Fruit fly (Drosophila melanogaster) whole organism, wandering third instar larva: ENCODE measurements around the gene Grx1.

Experiments
- Abd-B ChIP-seq: fragments of >200 bp; optimal IDR thresholded peaks from 2 replicates; lab custom pipeline; 2017; ENCODE audit warnings: missing biosample characterization, missing genetic modification characterization
- CG9705 ChIP-seq: fragments of 200-800 bp; sonication (Bioruptor generic); optimal IDR thresholded peaks from 2 replicates; lab custom pipeline; 2018; ENCODE audit warnings: missing biosample characterization, mild to moderate bottlenecking, missing genetic modification characterization
- CrebA ChIP-seq: fragments of 200-800 bp; sonication (Bioruptor generic); optimal IDR thresholded peaks from 2 replicates; lab custom pipeline; 2016; ENCODE audit warnings: missing biosample characterization, mild to moderate bottlenecking, missing genetic modification characterization, borderline replicate concordance
- Dfd ChIP-seq: fragments of >200 bp; optimal IDR thresholded peaks from 2 replicates; lab custom pipeline; 2017; ENCODE audit warnings: missing biosample characterization, missing genetic modification characterization
- Dif ChIP-seq: fragments of 200-275, 200-300 bp; sonication (Bioruptor generic); optimal IDR thresholded peaks from 2 replicates; lab custom pipeline; 2018; ENCODE audit warnings: missing biosample characterization, missing genetic modification characterization; ENCODE audit not compliant: partially characterized antibody
- GATAd ChIP-seq: sonication (Bioruptor generic); optimal IDR thresholded peaks from 2 replicates; lab custom pipeline; 2016; ENCODE audit warnings: missing biosample characterization, missing genetic modification characterization
- HLH106 ChIP-seq: fragments of 200-800 bp; optimal IDR thresholded peaks from 3 replicates; lab custom pipeline; 2019; ENCODE audit warnings: missing biosample characterization, mild to moderate bottlenecking, missing genetic modification characterization, moderate library complexity
- Hnf4 ChIP-seq: fragments of 200-800 bp; sonication (Bioruptor generic); optimal IDR thresholded peaks from 2 replicates; lab custom pipeline; 2016; ENCODE audit warnings: missing biosample characterization, mild to moderate bottlenecking, missing genetic modification characterization
- Hr78 ChIP-seq: fragments of >200 bp; optimal IDR thresholded peaks from 2 replicates; lab custom pipeline; 2017; ENCODE audit warnings: missing biosample characterization, missing genetic modification characterization
- Hr83 ChIP-seq: fragments of 200-300 bp; sonication (Bioruptor generic); optimal IDR thresholded peaks from 2 replicates; lab custom pipeline; 2016; ENCODE audit warnings: missing biosample characterization, mild to moderate bottlenecking, missing genetic modification characterization, moderate library complexity; ENCODE audit not compliant: poor library complexity, severe bottlenecking
- Mio ChIP-seq: sonication (Bioruptor generic); optimal IDR thresholded peaks from 2 replicates; lab custom pipeline; 2016; ENCODE audit warnings: missing biosample characterization, missing genetic modification characterization
- Myc ChIP-seq: fragments of >200 bp; optimal IDR thresholded peaks from 2 replicates; lab custom pipeline; 2017
- N ChIP-seq: fragments of >200 bp; optimal IDR thresholded peaks from 2 replicates; lab custom pipeline; 2018; ENCODE audit warnings: missing biosample characterization, missing external identifiers, missing genetic modification characterization
- OdsH ChIP-seq: fragments of 200-800 bp; sonication (Bioruptor generic); optimal IDR thresholded peaks from 2 replicates; lab custom pipeline; 2016; ENCODE audit warnings: missing biosample characterization, mild to moderate bottlenecking, missing genetic modification characterization
- Rel ChIP-seq, 2 experiments: fragments of 200-800 bp; sonication (Bioruptor generic) in 1 of 2; optimal IDR thresholded peaks; 2 replicates in 1 of 2; 3 replicates in 1 of 2; lab custom pipeline; 2016 to 2019; ENCODE audit warnings: mild to moderate bottlenecking in 2 of 2, missing biosample characterization in 2 of 2, missing genetic modification characterization in 2 of 2, moderate library complexity in 1 of 2
- Vsx2 ChIP-seq: fragments of 200-300, 225-300 bp; sonication (Bioruptor generic); optimal IDR thresholded peaks from 2 replicates; lab custom pipeline; 2018; ENCODE audit warnings: missing biosample characterization, missing genetic modification characterization; ENCODE audit not compliant: partially characterized antibody
- br ChIP-seq: fragments of 200-800 bp; sonication (Bioruptor generic); optimal IDR thresholded peaks from 2 replicates; lab custom pipeline; 2016; ENCODE audit warnings: missing biosample characterization, missing genetic modification characterization
- brk ChIP-seq: fragments of 200-800 bp; sonication (Bioruptor generic); optimal IDR thresholded peaks from 2 replicates; lab custom pipeline; 2016; ENCODE audit warnings: missing biosample characterization, mild to moderate bottlenecking, missing genetic modification characterization
- dl ChIP-seq, 2 experiments: fragments of 175-275, 200-275 bp in 1 of 2; fragments of 200-275 bp in 1 of 2; sonication (Bioruptor generic); optimal IDR thresholded peaks; lab custom pipeline; 2018; ENCODE audit warnings: mild to moderate bottlenecking in 2 of 2, missing biosample characterization in 2 of 2, missing genetic modification characterization in 2 of 2, moderate library complexity in 2 of 2; ENCODE audit not compliant: partially characterized antibody in 2 of 2, insufficient read depth in 1 of 2
- dmrt93B ChIP-seq: fragments of 200-800 bp; sonication (Bioruptor generic); optimal IDR thresholded peaks from 2 replicates; lab custom pipeline; 2018; ENCODE audit warnings: missing biosample characterization, mild to moderate bottlenecking, missing genetic modification characterization
- dsf ChIP-seq: sonication (Bioruptor generic); optimal IDR thresholded peaks from 2 replicates; lab custom pipeline; 2016; ENCODE audit warnings: missing biosample characterization, missing genetic modification characterization, borderline replicate concordance
- ey ChIP-seq: fragments of 200-800 bp; sonication (Bioruptor generic); optimal IDR thresholded peaks from 2 replicates; lab custom pipeline; 2016; ENCODE audit warnings: missing biosample characterization, missing genetic modification characterization
- foxo ChIP-seq, 2 experiments: fragments of 200-800 bp; sonication (Bioruptor generic); optimal IDR thresholded peaks; 2 replicates in 1 of 2; 3 replicates in 1 of 2; lab custom pipeline; 2016 to 2017; ENCODE audit warnings: missing biosample characterization in 2 of 2, missing genetic modification characterization in 2 of 2
- fru ChIP-seq: fragments of 200-800 bp; sonication (Bioruptor generic); optimal IDR thresholded peaks from 3 replicates; lab custom pipeline; 2016; ENCODE audit warnings: missing biosample characterization, mild to moderate bottlenecking, missing genetic modification characterization
- h ChIP-seq: fragments of 200-800 bp; sonication (Bioruptor generic); optimal IDR thresholded peaks from 3 replicates; lab custom pipeline; 2016; ENCODE audit warnings: missing biosample characterization, mild to moderate bottlenecking, missing genetic modification characterization
- jim ChIP-seq: fragments of 175-275, 200-325 bp; sonication (Bioruptor generic); optimal IDR thresholded peaks from 2 replicates; lab custom pipeline; 2016; ENCODE audit warnings: missing biosample characterization, mild to moderate bottlenecking, missing genetic modification characterization
- lola ChIP-seq: fragments of >200 bp; optimal IDR thresholded peaks from 2 replicates; lab custom pipeline; 2017; ENCODE audit warnings: missing biosample characterization, missing genetic modification characterization
- pan ChIP-seq: fragments of >200 bp; optimal IDR thresholded peaks from 2 replicates; lab custom pipeline; 2017
- psq ChIP-seq: fragments of 200-800 bp; sonication (Bioruptor generic); optimal IDR thresholded peaks from 3 replicates; lab custom pipeline; 2017; ENCODE audit warnings: missing biosample characterization, mild to moderate bottlenecking, missing genetic modification characterization, moderate library complexity
- rgr ChIP-seq: fragments of 200-800 bp; sonication (Bioruptor generic); optimal IDR thresholded peaks from 3 replicates; lab custom pipeline; 2016; ENCODE audit warnings: missing biosample characterization, mild to moderate bottlenecking, missing genetic modification characterization
- sage ChIP-seq: fragments of 200-800 bp; sonication (Bioruptor generic); optimal IDR thresholded peaks from 2 replicates; lab custom pipeline; 2016; ENCODE audit warnings: missing biosample characterization, mild to moderate bottlenecking, missing genetic modification characterization
- sv ChIP-seq: fragments of 200-800 bp; sonication (Bioruptor generic); optimal IDR thresholded peaks from 3 replicates; lab custom pipeline; 2016; ENCODE audit warnings: missing biosample characterization, missing genetic modification characterization
- tai ChIP-seq: sonication (Bioruptor generic); optimal IDR thresholded peaks from 2 replicates; lab custom pipeline; 2016; ENCODE audit warnings: missing biosample characterization, missing genetic modification characterization
- usp ChIP-seq: fragments of >200 bp; optimal IDR thresholded peaks from 2 replicates; lab custom pipeline; 2017; ENCODE audit warnings: missing biosample characterization, missing genetic modification characterization
- woc ChIP-seq: sonication (Bioruptor generic); optimal IDR thresholded peaks from 2 replicates; lab custom pipeline; 2016; ENCODE audit warnings: missing biosample characterization, mild to moderate bottlenecking, missing genetic modification characterization

The Grx1 gene

DNA sequence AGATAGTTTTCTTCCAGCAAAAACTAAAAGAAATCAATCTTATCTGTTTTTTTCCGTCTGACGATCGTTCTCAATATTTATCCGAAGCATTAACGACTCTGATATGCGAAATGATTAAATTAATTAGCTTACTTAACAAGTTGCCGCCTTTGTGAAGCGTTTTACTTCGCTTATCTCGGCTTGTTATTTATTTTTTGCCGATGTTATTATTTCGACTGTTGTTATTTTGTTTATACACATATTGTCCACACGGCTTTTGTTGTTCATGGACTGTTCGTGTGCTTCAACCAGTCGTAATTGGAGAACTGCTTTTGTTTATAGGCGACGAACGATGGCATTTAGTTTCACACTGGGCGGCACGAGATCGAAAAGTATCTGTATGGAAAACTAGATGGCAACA is 35.8 kb upstream of the Grx1 start:
- TF ChIP-seq ey (GFP tag; lab: Kevin White, UChicago) = no peak
- peak; percentile 24 for TF ChIP-seq h (GFP tag; lab: Kevin White, UChicago)
- TF ChIP-seq OdsH (GFP tag; lab: Kevin White, UChicago) = peak; percentile 25
- peak; percentile 30 for TF ChIP-seq sage (GFP tag; lab: Kevin White, UChicago)
- no peak for TF ChIP-seq Abd-B
- peak; percentile 62 for TF ChIP-seq tai
- no peak for TF ChIP-seq woc (GFP tag; lab: Kevin White, UChicago)
- peak; percentile 42 for TF ChIP-seq Hr83 (GFP tag; lab: Kevin White, UChicago)
- TF ChIP-seq rgr (GFP tag; lab: Kevin White, UChicago) = peak; percentile 1
- no peak for TF ChIP-seq HLH106 (tag; lab: Kevin White, UChicago)
- peak; percentile 64 for TF ChIP-seq Vsx2 (GFP tag; lab: Kevin White, UChicago)
- peak; percentile 30 for TF ChIP-seq br (GFP tag; lab: Kevin White, UChicago)

DNA sequence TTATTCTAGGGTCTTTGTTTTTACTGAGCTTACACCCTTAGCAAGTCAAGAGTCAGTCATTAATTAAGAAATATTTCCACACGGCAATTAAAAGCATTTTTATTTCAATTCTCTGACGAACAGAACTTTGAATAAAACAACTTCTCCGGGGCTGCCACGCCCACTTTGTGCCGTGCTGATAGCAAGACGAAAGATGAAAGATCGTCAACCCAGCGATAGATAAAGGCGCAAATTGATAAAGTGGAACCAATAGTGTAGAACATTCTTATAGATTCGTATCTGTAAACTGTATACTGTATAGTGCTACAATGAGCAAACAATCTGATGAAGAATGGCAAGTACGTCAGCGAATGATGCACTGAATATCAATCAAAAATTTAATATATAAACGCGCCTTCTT is 34.1 kb upstream of the Grx1 start:
- TF ChIP-seq sv = no peak
- TF ChIP-seq sage (GFP tag; lab: Kevin White, UChicago) = no peak
- no peak for TF ChIP-seq fru (GFP tag; lab: Kevin White, UChicago)
- TF ChIP-seq brk = no peak
- no peak for TF ChIP-seq dl (GFP tag; optimal IDR thresholded peaks at IDR 0.05; lab: Kevin White, UChicago; ENCODE audit: insufficient read depth in 1 of 2, partially characterized antibody in 2 of 2)
- TF ChIP-seq ey (GFP tag; lab: Kevin White, UChicago) = no peak
- TF ChIP-seq Dif = no peak
- TF ChIP-seq usp (GFP tag; lab: Kevin White, UChicago) = no peak
- TF ChIP-seq Hnf4 (GFP tag; lab: Kevin White, UChicago) = no peak
- no peak for TF ChIP-seq lola (GFP tag; lab: Kevin White, UChicago)
- TF ChIP-seq GATAd (GFP tag; lab: Kevin White, UChicago) = no peak
- TF ChIP-seq CG9705 (GFP tag; lab: Kevin White, UChicago) = no peak
- no peak for TF ChIP-seq h (GFP tag; lab: Kevin White, UChicago)
- TF ChIP-seq CrebA = no peak
- TF ChIP-seq Myc (lab: Kevin White, UChicago) = no peak
- no peak for TF ChIP-seq foxo (GFP tag; optimal IDR thresholded peaks at IDR 0.05; lab: Kevin White, UChicago)
- no peak for TF ChIP-seq pan (lab: Kevin White, UChicago)
- no peak for TF ChIP-seq woc (GFP tag; lab: Kevin White, UChicago)
- TF ChIP-seq psq (GFP tag; lab: Kevin White, UChicago) = no peak
- TF ChIP-seq, all 38 proteins: peak for 0

DNA sequence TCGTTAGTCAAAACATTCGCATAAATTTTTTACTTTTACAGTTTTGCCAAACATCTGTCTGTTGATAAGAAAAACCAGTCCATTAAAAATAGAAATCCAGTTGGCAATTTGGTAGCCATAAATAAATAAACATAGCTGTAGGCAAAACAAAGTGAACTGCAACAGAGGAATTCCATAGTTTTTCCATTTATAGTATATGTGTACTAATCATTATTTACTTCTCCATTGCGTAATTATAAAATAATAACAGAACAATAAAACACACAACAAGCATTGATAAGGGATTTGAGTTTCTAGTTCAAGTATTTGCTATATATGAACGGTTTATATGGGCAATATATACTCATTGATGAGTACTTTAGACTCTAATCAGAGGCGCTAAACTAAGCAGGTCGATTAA is 32.4 kb upstream of the Grx1 start:
- no peak for TF ChIP-seq Myc (lab: Kevin White, UChicago)
- TF ChIP-seq pan (lab: Kevin White, UChicago) = no peak
- TF ChIP-seq Mio (GFP tag; lab: Kevin White, UChicago) = no peak
- no peak for TF ChIP-seq Dif
- TF ChIP-seq jim (GFP tag; lab: Kevin White, UChicago) = no peak
- no peak for TF ChIP-seq psq (GFP tag; lab: Kevin White, UChicago)
- TF ChIP-seq HLH106 (tag; lab: Kevin White, UChicago) = no peak
- TF ChIP-seq Rel (GFP tag; optimal IDR thresholded peaks at IDR 0.05; lab: Kevin White, UChicago) = no peak
- no peak for TF ChIP-seq Rel (tag; optimal IDR thresholded peaks at IDR 0.05; lab: Kevin White, UChicago)
- TF ChIP-seq dmrt93B = no peak
- no peak for TF ChIP-seq sage (GFP tag; lab: Kevin White, UChicago)
- no peak for TF ChIP-seq GATAd (GFP tag; lab: Kevin White, UChicago)
- no peak for TF ChIP-seq foxo (GFP tag; optimal IDR thresholded peaks at IDR 0.05; lab: Kevin White, UChicago)
- TF ChIP-seq Hr83 (GFP tag; lab: Kevin White, UChicago) = no peak
- no peak for TF ChIP-seq OdsH (GFP tag; lab: Kevin White, UChicago)
- no peak for TF ChIP-seq dl (GFP tag; optimal IDR thresholded peaks at IDR 0.05; lab: Kevin White, UChicago; ENCODE audit: insufficient read depth in 1 of 2, partially characterized antibody in 2 of 2)
- TF ChIP-seq woc (GFP tag; lab: Kevin White, UChicago) = no peak

DNA sequence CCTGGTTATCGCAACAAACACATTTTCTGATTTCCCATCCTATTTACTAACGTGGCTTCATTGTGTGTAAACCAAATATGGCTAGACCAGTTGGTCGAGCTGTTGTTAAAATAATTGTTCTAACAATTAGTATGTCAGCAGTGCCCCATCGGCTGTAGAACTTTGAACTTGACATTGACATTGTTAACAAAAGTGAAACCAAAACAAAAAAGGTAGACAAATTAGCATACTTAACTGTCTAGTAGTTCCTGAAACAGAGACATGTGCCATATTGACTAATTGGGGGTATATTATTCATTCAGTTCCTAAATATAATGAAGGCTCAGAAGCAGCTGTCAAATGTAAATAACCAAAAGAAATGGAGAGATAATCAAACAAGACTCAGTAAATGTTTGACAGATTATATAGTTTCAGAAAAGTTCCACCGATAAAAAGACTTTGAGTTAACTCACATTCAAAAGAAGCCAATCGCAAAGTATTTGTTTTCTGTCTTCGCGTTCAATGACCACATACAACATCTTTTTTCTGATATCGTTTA is 31.3 kb upstream of the Grx1 start:
- TF ChIP-seq dsf (GFP tag; lab: Kevin White, UChicago) = no peak
- no peak for TF ChIP-seq Abd-B
- TF ChIP-seq Mio (GFP tag; lab: Kevin White, UChicago) = no peak
- no peak for TF ChIP-seq pan (lab: Kevin White, UChicago)
- TF ChIP-seq Hr83 (GFP tag; lab: Kevin White, UChicago) = no peak
- TF ChIP-seq Hr78 (GFP tag; lab: Kevin White, UChicago) = no peak
- TF ChIP-seq Dfd (GFP tag; lab: Kevin White, UChicago) = no peak
- no peak for TF ChIP-seq Vsx2 (GFP tag; lab: Kevin White, UChicago)
- TF ChIP-seq dl (GFP tag; optimal IDR thresholded peaks at IDR 0.05; lab: Kevin White, UChicago; ENCODE audit: insufficient read depth in 1 of 2, partially characterized antibody in 2 of 2) = no peak
- no peak for TF ChIP-seq brk
- no peak for TF ChIP-seq ey (GFP tag; lab: Kevin White, UChicago)
- TF ChIP-seq N (GFP tag; lab: Kevin White, UChicago) = no peak
- no peak for TF ChIP-seq CG9705 (GFP tag; lab: Kevin White, UChicago)
- no peak for TF ChIP-seq HLH106 (tag; lab: Kevin White, UChicago)
- no peak for TF ChIP-seq sage (GFP tag; lab: Kevin White, UChicago)
- no peak for TF ChIP-seq lola (GFP tag; lab: Kevin White, UChicago)
- TF ChIP-seq CrebA = no peak
- no peak for TF ChIP-seq jim (GFP tag; lab: Kevin White, UChicago)
